Fruit fly (Drosophila melanogaster): ENCODE data around the gene Pfdn5.

Gene Pfdn5

dm6 chr3R:22530305-22530704, 43.5 kb downstream of the Pfdn5 start, which contains the start of gene CG33099 (continued):
- no peak for TF ChIP-seq gsb-n (tag; optimal IDR thresholded peaks at IDR 0.05)
- TF ChIP-seq ase (GFP tag; IDR thresholded peaks at IDR 0.05), result no peak
- peak; percentile 61; the same call in 1 of the 3 replicates for TF ChIP-seq otp (GFP tag; IDR thresholded peaks at IDR 0.05)
- TF ChIP-seq rib (GFP tag; IDR thresholded peaks at IDR 0.05), result peak; percentile 44; the same call in 1 of the 2 replicates
- TF ChIP-seq ara (GFP tag; IDR thresholded peaks at IDR 0.05), result peak; percentile 62; the same call in 1 of the 2 replicates
- no peak for TF ChIP-seq ap (GFP tag; IDR thresholded peaks at IDR 0.05)
- TF ChIP-seq CG31224 (GFP tag; IDR thresholded peaks at IDR 0.05), result no peak
- peak; percentile 11 for TF ChIP-seq nom (GFP tag; optimal IDR thresholded peaks at IDR 0.05)
- TF ChIP-seq CG6689 (GFP tag; IDR thresholded peaks at IDR 0.05), result no peak
- TF ChIP-seq CG2875 (GFP tag; optimal IDR thresholded peaks at IDR 0.05), result peak; percentile 33
- TF ChIP-seq D (optimal IDR thresholded peaks at IDR 0.05), result no peak
- peak; percentile 15 for TF ChIP-seq D (GFP tag; optimal IDR thresholded peaks at IDR 0.05)
- no peak for TF ChIP-seq Hmx (GFP tag; optimal IDR thresholded peaks at IDR 0.05)
- peak; percentile 29; the same call in 1 of the 2 replicates for TF ChIP-seq sob (GFP tag; IDR thresholded peaks at IDR 0.05)
- peak; percentile 2 for TF ChIP-seq fd64A (GFP tag; optimal IDR thresholded peaks at IDR 0.05)
- no peak for TF ChIP-seq Max (GFP tag; optimal IDR thresholded peaks at IDR 0.05)
- TF ChIP-seq CG2712 (tag; optimal IDR thresholded peaks at IDR 0.05), result peak; percentile 25
- TF ChIP-seq h (optimal IDR thresholded peaks at IDR 0.05), result no peak
- TF ChIP-seq ken (GFP tag; IDR thresholded peaks at IDR 0.05), result 0 out of 3 replicates have a peak, but pooled peaks have one; percentile 30
- TF ChIP-seq GATAe (GFP tag; conservative IDR thresholded peaks at IDR 0.05), result peak; percentile 64; the same call in 1 of the 2 replicates
- TF ChIP-seq tgo (GFP tag; IDR thresholded peaks at IDR 0.05), result no peak
- no peak for TF ChIP-seq Doc2 (GFP tag; IDR thresholded peaks at IDR 0.05)
- 0 out of 3 replicates have a peak, but pooled peaks have one; percentile 34 for TF ChIP-seq zfh1 (GFP tag; IDR thresholded peaks at IDR 0.05)
- TF ChIP-seq HLH4C (GFP tag; IDR thresholded peaks at IDR 0.05; ENCODE audit: partially characterized antibody), result no peak
- no peak for TF ChIP-seq dimm (GFP tag; IDR thresholded peaks at IDR 0.05)
- TF ChIP-seq CG32772 (GFP tag; IDR thresholded peaks at IDR 0.05), result no peak
- TF ChIP-seq CG4282 (GFP tag; optimal IDR thresholded peaks at IDR 0.05), result no peak
- TF ChIP-seq sc (optimal IDR thresholded peaks at IDR 0.05), result no peak
- no peak for TF ChIP-seq sc (GFP tag; optimal IDR thresholded peaks at IDR 0.05)
- no peak for TF ChIP-seq salm (tag; optimal IDR thresholded peaks at IDR 0.05)
- peak in 1 of 3 experiments; percentile 7 for TF ChIP-seq lola (GFP tag; optimal IDR thresholded peaks at IDR 0.05)
- no peak for TF ChIP-seq da (GFP tag; optimal IDR thresholded peaks at IDR 0.05)
- TF ChIP-seq CG7839 (tag; optimal IDR thresholded peaks at IDR 0.05), result peak; percentile 30
- TF ChIP-seq tap (tag; optimal IDR thresholded peaks at IDR 0.05), result peak; percentile 4
- no peak; the same call in 1 of the 2 replicates for TF ChIP-seq CG31441 (GFP tag; IDR thresholded peaks at IDR 0.05)
- TF ChIP-seq CG6654 (GFP tag; optimal IDR thresholded peaks at IDR 0.05), result no peak
- no peak for TF ChIP-seq Aef1 (GFP tag; IDR thresholded peaks at IDR 0.05)
- no peak for TF ChIP-seq CG4360 (GFP tag; IDR thresholded peaks at IDR 0.05)
- no peak for TF ChIP-seq emc (GFP tag; optimal IDR thresholded peaks at IDR 0.05)
- TF ChIP-seq CG11504 (tag; optimal IDR thresholded peaks at IDR 0.05), result peak; percentile 9
- TF ChIP-seq CG11695 (GFP tag; IDR thresholded peaks at IDR 0.05), result no peak
- TF ChIP-seq BtbVII (GFP tag; optimal IDR thresholded peaks at IDR 0.05), result peak; percentile 19
- peak; percentile 72 for TF ChIP-seq CG34376 (GFP tag; optimal IDR thresholded peaks at IDR 0.05)
- TF ChIP-seq CG1603 (tag; optimal IDR thresholded peaks at IDR 0.05), result peak; percentile 44
- no peak for TF ChIP-seq CG32532 (GFP tag; IDR thresholded peaks at IDR 0.05)
- peak; percentile 16; the same call in 1 of the 3 replicates for TF ChIP-seq so (GFP tag; IDR thresholded peaks at IDR 0.05)
- no peak for TF ChIP-seq CG9215 (GFP tag; IDR thresholded peaks at IDR 0.05)
- no peak for TF ChIP-seq CG3847 (GFP tag; IDR thresholded peaks at IDR 0.05)
- TF ChIP-seq gsb (GFP tag; IDR thresholded peaks at IDR 0.05), result no peak
- peak; percentile 31 for TF ChIP-seq dmrt11E (tag; optimal IDR thresholded peaks at IDR 0.05)
- peak; percentile 56 for TF ChIP-seq Asciz (GFP tag; optimal IDR thresholded peaks at IDR 0.05)
- TF ChIP-seq crol (GFP tag; IDR thresholded peaks at IDR 0.05), result no peak
- TF ChIP-seq zf30C (GFP tag; optimal IDR thresholded peaks at IDR 0.05), result no peak

All from whole organism, embryonic.